Fruit fly (Drosophila melanogaster): ENCODE data around the gene Sr-CIV.

The Sr-CIV gene

dm6 chr2L:3534227-3534842 is 10.5 kb upstream of the Sr-CIV start (continued):
- TF ChIP-seq CG10274 (GFP tag; optimal IDR thresholded peaks at IDR 0.05) (no peak), Atf3 (GFP tag; optimal IDR thresholded peaks at IDR 0.05) (no peak), dysf (GFP tag; IDR thresholded peaks at IDR 0.05) (peak; percentile 56), CG9797 (GFP tag; optimal IDR thresholded peaks at IDR 0.05) (no peak), CG6175 (GFP tag; IDR thresholded peaks at IDR 0.05) (no peak), CG3847 (GFP tag; IDR thresholded peaks at IDR 0.05) (peak; percentile 35; the same call in 1 of the 2 replicates), crc (GFP tag; optimal IDR thresholded peaks at IDR 0.05) (no peak), gsb-n (tag; optimal IDR thresholded peaks at IDR 0.05) (peak; percentile 30), z (GFP tag; IDR thresholded peaks at IDR 0.05) (peak; percentile 91), Hmx (GFP tag; optimal IDR thresholded peaks at IDR 0.05) (no peak), Fer2 (tag; optimal IDR thresholded peaks at IDR 0.05) (no peak), CG10654 (GFP tag; optimal IDR thresholded peaks at IDR 0.05) (peak; percentile 34), CG14667 (GFP tag; IDR thresholded peaks at IDR 0.05) (peak; percentile 61), CG12155 (GFP tag; optimal IDR thresholded peaks at IDR 0.05) (peak; percentile 40), grn (GFP tag; optimal IDR thresholded peaks at IDR 0.05) (no peak), klu (GFP tag; IDR thresholded peaks at IDR 0.05) (0 out of 2 replicates have a peak, but pooled peaks have one; percentile 40), CG15601 (tag; optimal IDR thresholded peaks at IDR 0.05) (no peak), CG7745 (tag; optimal IDR thresholded peaks at IDR 0.05) (no peak), CG18476 (GFP tag; optimal IDR thresholded peaks at IDR 0.05) (peak; percentile 16), HmgZ (tag; optimal IDR thresholded peaks at IDR 0.05) (no peak), pho (GFP tag; optimal IDR thresholded peaks at IDR 0.05) (no peak), prd (optimal IDR thresholded peaks at IDR 0.05) (no peak), prd (GFP tag; IDR thresholded peaks at IDR 0.05) (peak; percentile 77), usp (GFP tag; optimal IDR thresholded peaks at IDR 0.05) (no peak), Dbx (GFP tag; IDR thresholded peaks at IDR 0.05) (0 out of 3 replicates have a peak, but pooled peaks have one; percentile 34), Atf-2 (GFP tag; optimal IDR thresholded peaks at IDR 0.05) (peak; percentile 49), CG7556 (GFP tag; optimal IDR thresholded peaks at IDR 0.05) (peak; percentile 9), CG9817 (tag; optimal IDR thresholded peaks at IDR 0.05) (peak; percentile 33), Myb (GFP tag; optimal IDR thresholded peaks at IDR 0.05) (no peak), jigr1 (GFP tag; IDR thresholded peaks at IDR 0.05) (no peak), Ets65A (GFP tag) (peak; percentile 81), fu2 (GFP tag; optimal IDR thresholded peaks at IDR 0.05) (no peak), CG31224 (GFP tag; IDR thresholded peaks at IDR 0.05) (no peak), ERR (GFP tag; optimal IDR thresholded peaks at IDR 0.05) (no peak), CG17186 (GFP tag; optimal IDR thresholded peaks at IDR 0.05) (no peak), lilli (GFP tag; optimal IDR thresholded peaks at IDR 0.05) (peak; percentile 44), corto (GFP tag; optimal IDR thresholded peaks at IDR 0.05) (peak; percentile 28), CG10267 (tag; optimal IDR thresholded peaks at IDR 0.05) (peak; percentile 42), fru (optimal IDR thresholded peaks at IDR 0.05) (no peak), Nf-YB (GFP tag; optimal IDR thresholded peaks at IDR 0.05) (peak; percentile 92), Ptx1 (GFP tag; IDR thresholded peaks at IDR 0.05) (peak; percentile 71), dpn (GFP tag; optimal IDR thresholded peaks at IDR 0.05) (peak; percentile 53 to 55), lov (optimal IDR thresholded peaks at IDR 0.05) (no peak), lov (GFP tag; IDR thresholded peaks at IDR 0.05) (peak; percentile 83; the same call in 2 of the 3 replicates), Lpt (GFP tag; optimal IDR thresholded peaks at IDR 0.05) (no peak), Oaz (GFP tag; IDR thresholded peaks at IDR 0.05) (peak; percentile 44; the same call in 1 of the 2 replicates), cad (GFP tag; optimal IDR thresholded peaks at IDR 0.05) (no peak), psq (GFP tag; optimal IDR thresholded peaks at IDR 0.05) (no peak), CG18011 (GFP tag; optimal IDR thresholded peaks at IDR 0.05) (no peak), Max (GFP tag; optimal IDR thresholded peaks at IDR 0.05) (no peak), CG6254 (GFP tag; optimal IDR thresholded peaks at IDR 0.05) (peak; percentile 11), HLH3B (GFP tag; IDR thresholded peaks at IDR 0.05) (peak; percentile 66)

All from whole organism, embryonic.